Fruit fly (Drosophila melanogaster) whole organism, embryonic: ENCODE measurements around the gene CG7582.

Experiments used
- Atf3 ChIP-seq: fragments of 200-800 bp; sonication (Bioruptor generic); optimal IDR thresholded peaks from 3 replicates; lab custom pipeline; 2016; ENCODE audit warnings: missing biosample characterization, missing genetic modification characterization
- CG10274 ChIP-seq: fragments of 200-800 bp; sonication (Bioruptor generic); optimal IDR thresholded peaks from 3 replicates; lab custom pipeline; 2017; ENCODE audit warnings: missing biosample characterization, mild to moderate bottlenecking, missing genetic modification characterization
- CG10462 ChIP-seq: fragments of 200-800 bp; sonication (Bioruptor generic); optimal IDR thresholded peaks from 2 replicates; lab custom pipeline; 2016; ENCODE audit warnings: missing biosample characterization, missing genetic modification characterization
- CG11504 ChIP-seq: fragments of 200-800 bp; sonication (Bioruptor generic); optimal IDR thresholded peaks from 3 replicates; lab custom pipeline; 2019; ENCODE audit warnings: missing biosample characterization, mild to moderate bottlenecking, missing genetic modification characterization, moderate library complexity
- CG12391 ChIP-seq: fragments of 200-800 bp; sonication (Bioruptor generic); optimal IDR thresholded peaks from 3 replicates; lab custom pipeline; 2018; ENCODE audit warnings: missing biosample characterization, mild to moderate bottlenecking, missing genetic modification characterization, moderate library complexity
- CG13287 ChIP-seq: fragments of 200-800 bp; sonication (Bioruptor generic); IDR thresholded peaks from 2 replicates; pipeline ENCODE4 v1.3.6; 2022; ENCODE audit warnings: missing biosample characterization, missing genetic modification characterization; ENCODE audit not compliant: partially characterized antibody
- CG13296 ChIP-seq: fragments of 200-800 bp; sonication (Bioruptor generic); optimal IDR thresholded peaks from 3 replicates; lab custom pipeline; 2018; ENCODE audit warnings: missing biosample characterization, mild to moderate bottlenecking, missing genetic modification characterization
- CG14014 ChIP-seq: fragments of 200-800 bp; sonication (Bioruptor generic); IDR thresholded peaks from 2 replicates; pipeline ENCODE4 v1.3.6; 2022; ENCODE audit warnings: missing biosample characterization, missing genetic modification characterization
- CG15601 ChIP-seq: fragments of 200-800 bp; sonication (Bioruptor generic); optimal IDR thresholded peaks from 3 replicates; lab custom pipeline; 2019; ENCODE audit warnings: missing biosample characterization, mild to moderate bottlenecking, missing genetic modification characterization, moderate library complexity
- CG15696 ChIP-seq: fragments of 200-800 bp; sonication (Bioruptor generic); optimal IDR thresholded peaks from 2 replicates; lab custom pipeline; 2019; ENCODE audit warnings: missing biosample characterization, mild to moderate bottlenecking, missing genetic modification characterization, moderate library complexity
- CG18764 ChIP-seq: fragments of 200-800 bp; sonication (Bioruptor generic); optimal IDR thresholded peaks from 3 replicates; lab custom pipeline; 2016; ENCODE audit warnings: missing biosample characterization, missing genetic modification characterization
- CG2116 ChIP-seq: fragments of 200-800 bp; sonication (Bioruptor generic); optimal IDR thresholded peaks from 3 replicates; lab custom pipeline; 2018; ENCODE audit warnings: missing biosample characterization, mild to moderate bottlenecking, missing genetic modification characterization
- CG2889 ChIP-seq: fragments of 200-800 bp; sonication (Bioruptor generic); IDR thresholded peaks from 3 replicates; pipeline ENCODE4 v1.3.6; 2022; ENCODE audit warnings: missing biosample characterization, missing genetic modification characterization
- CG31441 ChIP-seq: fragments of 200-800 bp; sonication (Bioruptor generic); IDR thresholded peaks from 2 replicates; pipeline ENCODE4 v1.3.6; 2022; ENCODE audit warnings: missing biosample characterization, missing genetic modification characterization
- CG3163 ChIP-seq: fragments of 200-800 bp; sonication (Bioruptor generic); optimal IDR thresholded peaks from 3 replicates; lab custom pipeline; 2016; ENCODE audit warnings: missing biosample characterization, missing genetic modification characterization
- CG34224 ChIP-seq: fragments of 200-800 bp; sonication (Bioruptor generic); IDR thresholded peaks from 3 replicates; pipeline ENCODE4 v1.3.6; 2022; ENCODE audit warnings: missing biosample characterization, missing genetic modification characterization; ENCODE audit not compliant: partially characterized antibody
- CG4404 ChIP-seq: fragments of 200-800 bp; sonication (Bioruptor generic); IDR thresholded peaks from 2 replicates; pipeline ENCODE4 v1.3.6; 2022; ENCODE audit warnings: missing biosample characterization, missing genetic modification characterization
- CG6683 ChIP-seq: fragments of 200-800 bp; sonication (Bioruptor generic); optimal IDR thresholded peaks from 2 replicates; lab custom pipeline; 2017; ENCODE audit warnings: missing biosample characterization, mild to moderate bottlenecking, missing genetic modification characterization, missing genetic modification reagents
- CG9609 ChIP-seq: fragments of 200-800 bp; sonication (Bioruptor generic); optimal IDR thresholded peaks from 3 replicates; lab custom pipeline; 2016; ENCODE audit warnings: missing biosample characterization, missing genetic modification characterization
- CG9932 ChIP-seq: fragments of 200-800 bp; sonication (Bioruptor generic); IDR thresholded peaks from 2 replicates; pipeline ENCODE4 v1.3.6; 2022; ENCODE audit warnings: missing biosample characterization, missing genetic modification characterization
- Chrac-16 ChIP-seq: fragments of 200-800 bp; sonication (Bioruptor generic); optimal IDR thresholded peaks from 3 replicates; lab custom pipeline; 2016; ENCODE audit warnings: missing biosample characterization, missing genetic modification characterization
- D19B ChIP-seq: fragments of 200-800 bp; sonication (Bioruptor generic); optimal IDR thresholded peaks from 2 replicates; lab custom pipeline; 2017; ENCODE audit warnings: missing biosample characterization, mild to moderate bottlenecking, missing genetic modification characterization
- Dp ChIP-seq: fragments of 200-800 bp; sonication (Bioruptor generic); optimal IDR thresholded peaks from 2 replicates; lab custom pipeline; 2018; ENCODE audit warnings: missing biosample characterization, mild to moderate bottlenecking, missing genetic modification characterization, moderate library complexity
- Elba2 ChIP-seq: fragments of 200-800 bp; sonication (Bioruptor generic); optimal IDR thresholded peaks from 3 replicates; lab custom pipeline; 2016; ENCODE audit warnings: missing biosample characterization, missing genetic modification characterization
- Fer3 ChIP-seq: fragments of 200-800 bp; sonication (Bioruptor generic); optimal IDR thresholded peaks from 2 replicates; lab custom pipeline; 2018; ENCODE audit warnings: missing biosample characterization, mild to moderate bottlenecking, missing genetic modification characterization, moderate library complexity
- HLH4C ChIP-seq: fragments of 200-800 bp; sonication (Bioruptor generic); IDR thresholded peaks from 3 replicates; pipeline ENCODE4 v1.3.6; 2022; ENCODE audit warnings: missing biosample characterization, missing genetic modification characterization; ENCODE audit not compliant: partially characterized antibody
- HLH54F ChIP-seq: fragments of 200-800 bp; sonication (Bioruptor generic); optimal IDR thresholded peaks from 3 replicates; lab custom pipeline; 2016; ENCODE audit warnings: missing biosample characterization, missing genetic modification characterization
- Hr78 ChIP-seq, 2 experiments: fragments of 200-800 bp in 1 of 2; fragments of >200 bp in 1 of 2; sonication (Bioruptor generic) in 1 of 2; optimal IDR thresholded peaks; 2 replicates each; lab custom pipeline; 2017 to 2019; ENCODE audit warnings: missing biosample characterization in 2 of 2, missing genetic modification characterization in 2 of 2, mild to moderate bottlenecking in 1 of 2, moderate library complexity in 1 of 2
- NC2α ChIP-seq: fragments of 200-800 bp; sonication (Bioruptor generic); optimal IDR thresholded peaks from 2 replicates; lab custom pipeline; 2016; ENCODE audit warnings: missing biosample characterization, missing genetic modification characterization
- NC2β ChIP-seq: fragments of 200-800 bp; sonication (Bioruptor generic); optimal IDR thresholded peaks from 2 replicates; lab custom pipeline; 2016; ENCODE audit warnings: missing biosample characterization, missing genetic modification characterization
- NFAT ChIP-seq: fragments of 200-800 bp; sonication (Bioruptor generic); IDR thresholded peaks from 2 replicates; pipeline ENCODE4 v1.3.6; 2022; ENCODE audit warnings: missing biosample characterization, missing genetic modification characterization
- Spps ChIP-seq: fragments of 200-800 bp; sonication (Bioruptor generic); optimal IDR thresholded peaks from 2 replicates; lab custom pipeline; 2018; ENCODE audit warnings: missing biosample characterization, mild to moderate bottlenecking, missing genetic modification characterization
- Ssrp ChIP-seq: fragments of 200-800 bp; sonication (Bioruptor generic); optimal IDR thresholded peaks from 2 replicates; lab custom pipeline; 2018; ENCODE audit warnings: missing biosample characterization, mild to moderate bottlenecking, missing genetic modification characterization, moderate library complexity
- bcd ChIP-seq: fragments of 200-800 bp; sonication (Bioruptor generic); optimal IDR thresholded peaks from 2 replicates; lab custom pipeline; 2017; ENCODE audit warnings: missing biosample characterization, mild to moderate bottlenecking, missing genetic modification characterization
- cato ChIP-seq: fragments of 200-800 bp; sonication (Bioruptor generic); optimal IDR thresholded peaks from 2 replicates; lab custom pipeline; 2016; ENCODE audit warnings: missing biosample characterization, missing genetic modification characterization, borderline replicate concordance
- chif ChIP-seq, 2 experiments: fragments of 200-800 bp; sonication (Bioruptor generic); optimal IDR thresholded peaks; 3 replicates each; lab custom pipeline; 2016; ENCODE audit warnings: missing biosample characterization in 2 of 2, missing genetic modification characterization in 2 of 2
- chinmo ChIP-seq: fragments of 200-800 bp; sonication (Bioruptor generic); IDR thresholded peaks from 4 replicates; pipeline ENCODE4 v1.3.6; 2022; ENCODE audit warnings: missing biosample characterization, missing genetic modification characterization; ENCODE audit not compliant: partially characterized antibody
- ci ChIP-seq: fragments of 200-800 bp; sonication (Bioruptor generic); IDR thresholded peaks from 3 replicates; pipeline ENCODE4 v1.3.6; 2022; ENCODE audit warnings: missing biosample characterization, missing genetic modification characterization
- en ChIP-seq: fragments of 200-800 bp; sonication (Bioruptor generic); optimal IDR thresholded peaks from 2 replicates; lab custom pipeline; 2016; ENCODE audit warnings: missing biosample characterization, missing genetic modification characterization
- fd96Cb ChIP-seq: fragments of 200-800 bp; sonication (Bioruptor generic); optimal IDR thresholded peaks from 2 replicates; lab custom pipeline; 2018; ENCODE audit warnings: missing biosample characterization, mild to moderate bottlenecking, missing genetic modification characterization, moderate library complexity
- gem ChIP-seq: fragments of 200-800 bp; sonication (Bioruptor generic); optimal IDR thresholded peaks from 2 replicates; lab custom pipeline; 2019; ENCODE audit warnings: missing biosample characterization, mild to moderate bottlenecking, missing genetic modification characterization, moderate library complexity
- hb ChIP-seq: fragments of 200-800 bp; sonication (Bioruptor generic); IDR thresholded peaks from 3 replicates; pipeline ENCODE4 v1.3.6; 2022; ENCODE audit warnings: missing biosample characterization, missing genetic modification characterization; ENCODE audit not compliant: partially characterized antibody
- hth ChIP-seq: fragments of >200 bp; optimal IDR thresholded peaks from 2 replicates; lab custom pipeline; 2017; ENCODE audit warnings: inconsistent platforms
- nmo ChIP-seq: fragments of 200-800 bp; sonication (Bioruptor generic); optimal IDR thresholded peaks from 2 replicates; lab custom pipeline; 2018; ENCODE audit warnings: missing biosample characterization, mild to moderate bottlenecking, missing genetic modification characterization, moderate library complexity
- pros ChIP-seq: fragments of 200-800 bp; sonication (Bioruptor generic); optimal IDR thresholded peaks from 3 replicates; lab custom pipeline; 2019; ENCODE audit warnings: missing biosample characterization, mild to moderate bottlenecking, missing genetic modification characterization, moderate library complexity
- sqz ChIP-seq: fragments of 200-800 bp; sonication (Bioruptor generic); optimal IDR thresholded peaks from 3 replicates; lab custom pipeline; 2018; ENCODE audit warnings: missing biosample characterization, mild to moderate bottlenecking, missing genetic modification characterization
- stwl ChIP-seq: fragments of 200-800 bp; sonication (Bioruptor generic); optimal IDR thresholded peaks from 3 replicates; lab custom pipeline; 2018; ENCODE audit warnings: missing biosample characterization, mild to moderate bottlenecking, missing genetic modification characterization, moderate library complexity
- tin ChIP-seq: fragments of 200-800 bp; sonication (Bioruptor generic); optimal IDR thresholded peaks from 3 replicates; lab custom pipeline; 2016; ENCODE audit warnings: missing biosample characterization, missing genetic modification characterization
- trem ChIP-seq: fragments of 200-800 bp; optimal IDR thresholded peaks from 3 replicates; lab custom pipeline; 2019; ENCODE audit warnings: missing biosample characterization, mild to moderate bottlenecking, missing genetic modification characterization, moderate library complexity
- unpg ChIP-seq: fragments of 200-800 bp; sonication (Bioruptor generic); optimal IDR thresholded peaks from 3 replicates; lab custom pipeline; 2018; ENCODE audit warnings: missing biosample characterization, mild to moderate bottlenecking, missing genetic modification characterization, moderate library complexity
- zfh1 ChIP-seq: fragments of 200-800 bp; sonication (Bioruptor generic); IDR thresholded peaks from 3 replicates; pipeline ENCODE4 v1.3.6; 2022; ENCODE audit warnings: missing biosample characterization, missing genetic modification characterization

CG7582 gene

DNA sequence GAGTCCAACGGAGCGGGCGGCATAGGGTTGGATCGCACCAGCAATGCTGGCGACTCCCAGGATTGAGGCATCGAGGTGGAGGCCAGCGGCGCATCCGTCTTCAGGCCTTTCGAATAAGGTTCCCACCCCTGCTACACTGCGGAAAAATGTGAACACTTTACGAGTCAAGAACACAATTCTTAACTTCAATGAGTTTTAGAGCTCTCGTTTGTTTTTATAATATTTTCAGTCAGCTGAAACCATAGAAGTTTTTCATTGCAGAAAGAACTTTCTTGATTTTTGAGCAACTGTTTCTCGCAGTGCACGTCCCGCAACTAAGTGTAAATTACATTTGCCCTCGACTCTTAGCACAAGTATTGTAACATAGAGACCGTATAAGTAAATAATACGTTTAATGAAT is 14.3 kb upstream of the CG7582 start (continued):
- TF ChIP-seq CG10462 (GFP tag; lab: Kevin White, UChicago) (no peak), CG6683 (GFP tag; lab: Kevin White, UChicago) (no peak), CG18764 (GFP tag; lab: Kevin White, UChicago) (no peak), CG2889 (GFP tag; lab: Robert Waterston, UW) (no peak), gem (peak; percentile 55), Ssrp (tag; lab: Kevin White, UChicago) (peak; percentile 42), chinmo (no peak), CG4404 (GFP tag; lab: Robert Waterston, UW) (peak; percentile 67), NC2β (GFP tag; lab: Kevin White, UChicago) (no peak), Hr78 (GFP tag; optimal IDR thresholded peaks at IDR 0.05; lab: Kevin White, UChicago) (no peak), CG15696 (tag; lab: Kevin White, UChicago) (peak; percentile 58), tin (GFP tag; lab: Kevin White, UChicago) (peak; percentile 42), CG34224 (no peak), bcd (no peak), CG9932 (GFP tag; lab: Robert Waterston, UW) (no peak), CG11504 (tag; lab: Kevin White, UChicago) (peak; percentile 17), pros (GFP tag; lab: Kevin White, UChicago) (no peak), NC2α (GFP tag; lab: Kevin White, UChicago) (no peak), CG3163 (no peak), CG15601 (tag; lab: Kevin White, UChicago) (no peak), CG13296 (GFP tag; lab: Kevin White, UChicago) (no peak), CG2116 (no peak), CG12391 (tag; lab: Kevin White, UChicago) (peak; percentile 37), sqz (GFP tag; lab: Kevin White, UChicago) (no peak), CG10274 (no peak), nmo (GFP tag; lab: Kevin White, UChicago) (peak; percentile 14), Atf3 (GFP tag; lab: Kevin White, UChicago) (peak; percentile 10), hth (lab: Kevin White, UChicago) (no peak), CG31441 (GFP tag; lab: Robert Waterston, UW) (no peak; the same call in 1 of the 2 replicates), zfh1 (GFP tag; lab: Robert Waterston, UW) (peak; percentile 77), hb (GFP tag; lab: Robert Waterston, UW) (no peak), HLH54F (GFP tag; lab: Kevin White, UChicago) (no peak), Fer3 (tag; lab: Kevin White, UChicago) (no peak), HLH4C (no peak), ci (GFP tag; lab: Robert Waterston, UW) (0 out of 3 replicates have a peak, but pooled peaks have one; percentile 24), chif (GFP tag; optimal IDR thresholded peaks at IDR 0.05; lab: Kevin White, UChicago) (peak; percentile 21 to 50), NFAT (GFP tag; lab: Robert Waterston, UW) (no peak), CG9609 (no peak), Spps (tag; lab: Kevin White, UChicago) (no peak), fd96Cb (tag; lab: Kevin White, UChicago) (no peak), Dp (GFP tag; lab: Kevin White, UChicago) (no peak), CG14014 (GFP tag; lab: Robert Waterston, UW) (no peak), cato (GFP tag; lab: Kevin White, UChicago) (no peak), unpg (GFP tag; lab: Kevin White, UChicago) (peak; percentile 22), Chrac-16 (peak; percentile 34), D19B (GFP tag; lab: Kevin White, UChicago) (no peak), CG13287 (GFP tag; lab: Robert Waterston, UW) (no peak), trem (tag; lab: Kevin White, UChicago) (peak; percentile 27), en (no peak), stwl (tag; lab: Kevin White, UChicago) (no peak), Elba2 (GFP tag; lab: Kevin White, UChicago) (peak; percentile 40)
